Worm (Caenorhabditis elegans) whole organism, young adult: ENCODE data around the gene rnp-4.

Source experiments
- C06A6.2 ChIP-seq: fragments of 200-800 bp; sonication (Bioruptor generic); conservative IDR thresholded peaks from 2 replicates; pipeline ENCODE4 v1.3.6; 2022; ENCODE audit warnings: missing genetic modification characterization, missing compliant biosample characterization
- F57C9.4 ChIP-seq: sonication (generic microtip); optimal IDR thresholded peaks from 2 replicates; lab custom pipeline; 2017; ENCODE audit warnings: mild to moderate bottlenecking, missing genetic modification characterization, missing compliant biosample characterization
- ceh-58 ChIP-seq: fragments of 200-800 bp; sonication (Bioruptor generic); IDR thresholded peaks from 2 replicates; pipeline ENCODE4 v1.3.6; 2022; ENCODE audit warnings: missing genetic modification characterization, missing compliant biosample characterization

DNA sequence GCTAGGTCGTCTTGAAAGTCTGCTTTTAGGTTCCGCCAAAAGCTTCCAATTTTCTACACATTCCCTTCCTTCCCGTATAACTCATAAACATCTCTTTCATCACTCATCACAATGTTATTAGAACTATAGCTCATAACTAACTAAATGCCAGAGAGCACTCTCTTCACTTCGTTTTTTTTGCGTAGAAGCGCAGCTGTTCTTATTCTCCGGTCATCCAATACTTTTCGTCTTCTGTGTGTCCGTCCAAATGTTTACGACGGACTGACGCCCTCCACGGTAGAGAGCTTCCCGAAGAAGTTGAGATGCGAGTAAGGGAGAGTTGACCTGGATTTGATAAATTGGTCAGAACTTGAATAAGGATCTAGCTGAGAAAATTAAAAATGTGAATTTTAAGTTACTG lies 46.9 kb upstream of the rnp-4 start:
- TF ChIP-seq F57C9.4 = no peak
- TF ChIP-seq ceh-58 (GFP tag; lab: Robert Waterston, UW) = no peak
- no peak for TF ChIP-seq C06A6.2
